Fruit fly (Drosophila melanogaster) whole organism, prepupa: ENCODE results near the gene CG4161.

Experiments used
- Blimp-1 ChIP-seq: fragments of 200-800 bp; sonication (Bioruptor generic); optimal IDR thresholded peaks from 3 replicates; lab custom pipeline; 2017; ENCODE audit warnings: missing biosample characterization, missing genetic modification characterization, mild to moderate bottlenecking, moderate library complexity, missing genetic modification reagents
- CG1621 ChIP-seq: fragments of 200-800 bp; sonication (Bioruptor generic); optimal IDR thresholded peaks from 3 replicates; lab custom pipeline; 2018; ENCODE audit warnings: missing biosample characterization, mild to moderate bottlenecking, missing genetic modification characterization
- CG16779 ChIP-seq: fragments of 200-800 bp; sonication (Bioruptor generic); optimal IDR thresholded peaks from 3 replicates; lab custom pipeline; 2017; ENCODE audit warnings: missing biosample characterization, mild to moderate bottlenecking, missing genetic modification characterization
- CG3032 ChIP-seq: fragments of 200-800 bp; optimal IDR thresholded peaks from 2 replicates; lab custom pipeline; 2019; ENCODE audit warnings: missing biosample characterization, mild to moderate bottlenecking, missing genetic modification characterization, moderate library complexity
- CG31627 ChIP-seq: fragments of 200-800 bp; sonication (Bioruptor generic); optimal IDR thresholded peaks from 3 replicates; lab custom pipeline; 2016; ENCODE audit warnings: missing biosample characterization, missing genetic modification characterization
- CG32006 ChIP-seq: fragments of 200-800 bp; sonication (Bioruptor generic); optimal IDR thresholded peaks from 3 replicates; lab custom pipeline; 2017; ENCODE audit warnings: missing biosample characterization, mild to moderate bottlenecking, missing genetic modification characterization
- CG34406 ChIP-seq: fragments of 200-800 bp; sonication (Bioruptor generic); optimal IDR thresholded peaks from 3 replicates; lab custom pipeline; 2016; ENCODE audit warnings: missing biosample characterization, missing genetic modification characterization
- CG6792 ChIP-seq: fragments of 200-800 bp; sonication (Bioruptor generic); optimal IDR thresholded peaks from 3 replicates; lab custom pipeline; 2016; ENCODE audit warnings: missing biosample characterization, missing genetic modification characterization
- CG6808 ChIP-seq: fragments of 200-800 bp; sonication (Bioruptor generic); optimal IDR thresholded peaks from 3 replicates; lab custom pipeline; 2017; ENCODE audit warnings: missing biosample characterization, missing genetic modification characterization, mild to moderate bottlenecking, moderate library complexity, missing genetic modification reagents
- CG8119 ChIP-seq: fragments of 200-800 bp; sonication (Bioruptor generic); IDR thresholded peaks from 3 replicates; pipeline ENCODE4 v1.3.6; 2022; ENCODE audit warnings: missing biosample characterization, missing genetic modification characterization
- CG8632 ChIP-seq: fragments of 200-800 bp; sonication (Bioruptor generic); optimal IDR thresholded peaks from 3 replicates; lab custom pipeline; 2016; ENCODE audit warnings: missing biosample characterization, missing genetic modification characterization
- Eip75B ChIP-seq: fragments of 200-800 bp; sonication (Bioruptor generic); optimal IDR thresholded peaks from 3 replicates; lab custom pipeline; 2016; ENCODE audit warnings: missing biosample characterization, missing genetic modification characterization
- Eip78C ChIP-seq: fragments of 200-800 bp; sonication (Bioruptor generic); peaks from one replicate; lab custom pipeline; 2016; ENCODE audit warnings: missing biosample characterization, missing genetic modification characterization
- Eip93F ChIP-seq: fragments of 200-800 bp; sonication (Bioruptor generic); optimal IDR thresholded peaks from 2 replicates; lab custom pipeline; 2016; ENCODE audit warnings: missing biosample characterization, mild to moderate bottlenecking, missing genetic modification characterization
- Ets96B ChIP-seq: fragments of 200-800 bp; optimal IDR thresholded peaks from 2 replicates; lab custom pipeline; 2019; ENCODE audit warnings: missing biosample characterization, mild to moderate bottlenecking, missing genetic modification characterization, moderate library complexity
- Gug ChIP-seq: fragments of 200-800 bp; sonication (Bioruptor generic); IDR thresholded peaks from 2 replicates; pipeline ENCODE4 v1.3.6; 2022; ENCODE audit warnings: missing biosample characterization, missing genetic modification characterization
- Hr38 ChIP-seq: sonication (Bioruptor generic); optimal IDR thresholded peaks from 2 replicates; lab custom pipeline; 2016; ENCODE audit warnings: missing biosample characterization, missing genetic modification characterization
- Met ChIP-seq: fragments of 200-800 bp; sonication (Bioruptor generic); optimal IDR thresholded peaks from 3 replicates; lab custom pipeline; 2016; ENCODE audit warnings: missing biosample characterization, missing genetic modification characterization
- Smox ChIP-seq: fragments of 200-800 bp; sonication (Bioruptor generic); optimal IDR thresholded peaks from 3 replicates; lab custom pipeline; 2016; ENCODE audit warnings: missing biosample characterization, missing genetic modification characterization
- achi ChIP-seq: fragments of 200-800 bp; sonication (Bioruptor generic); optimal IDR thresholded peaks from 3 replicates; lab custom pipeline; 2016; ENCODE audit warnings: missing biosample characterization, missing genetic modification characterization
- acj6 ChIP-seq: fragments of 200-800 bp; sonication (Bioruptor generic); optimal IDR thresholded peaks from 3 replicates; lab custom pipeline; 2016; ENCODE audit warnings: missing biosample characterization, missing genetic modification characterization
- dsx ChIP-seq: fragments of 200-800 bp; optimal IDR thresholded peaks from 3 replicates; lab custom pipeline; 2019; ENCODE audit warnings: missing biosample characterization, mild to moderate bottlenecking, missing genetic modification characterization, moderate library complexity; ENCODE audit not compliant: poor library complexity, severe bottlenecking
- eg ChIP-seq: fragments of 200-800 bp; sonication (Bioruptor generic); IDR thresholded peaks from 3 replicates; pipeline ENCODE4 v1.3.6; 2022; ENCODE audit warnings: missing biosample characterization, missing genetic modification characterization
- esn ChIP-seq: fragments of 200-800 bp; sonication (Bioruptor generic); optimal IDR thresholded peaks from 2 replicates; lab custom pipeline; 2016; ENCODE audit warnings: missing biosample characterization, mild to moderate bottlenecking, missing genetic modification characterization, moderate library complexity
- fd59A ChIP-seq: fragments of 200-800 bp; sonication (Bioruptor generic); optimal IDR thresholded peaks from 2 replicates; lab custom pipeline; 2017; ENCODE audit warnings: missing biosample characterization, mild to moderate bottlenecking, missing genetic modification characterization, missing genetic modification reagents
- fkh ChIP-seq: fragments of 200-800 bp; sonication (Bioruptor generic); optimal IDR thresholded peaks from 3 replicates; lab custom pipeline; 2017; ENCODE audit warnings: missing biosample characterization, mild to moderate bottlenecking, missing genetic modification characterization, moderate library complexity
- pdm3 ChIP-seq: fragments of 200-800 bp; sonication (Bioruptor generic); optimal IDR thresholded peaks from 3 replicates; lab custom pipeline; 2016; ENCODE audit warnings: missing biosample characterization, missing genetic modification characterization
- spab ChIP-seq: fragments of 200-800 bp; sonication (Bioruptor generic); optimal IDR thresholded peaks from 2 replicates; lab custom pipeline; 2017; ENCODE audit warnings: missing biosample characterization, mild to moderate bottlenecking, missing genetic modification characterization, missing genetic modification reagents
- ss ChIP-seq, 2 experiments: fragments of 200-800 bp; sonication (Bioruptor generic); optimal IDR thresholded peaks; 2 replicates in 1 of 2; 3 replicates in 1 of 2; lab custom pipeline; 2017 to 2018; ENCODE audit warnings: mild to moderate bottlenecking in 2 of 2, missing biosample characterization in 2 of 2, missing genetic modification characterization in 2 of 2, moderate library complexity in 1 of 2
- svp ChIP-seq: fragments of 200-800 bp; sonication (Bioruptor generic); peaks from one replicate; lab custom pipeline; 2016; ENCODE audit warnings: missing biosample characterization, missing genetic modification characterization

CG4161 gene

DNA sequence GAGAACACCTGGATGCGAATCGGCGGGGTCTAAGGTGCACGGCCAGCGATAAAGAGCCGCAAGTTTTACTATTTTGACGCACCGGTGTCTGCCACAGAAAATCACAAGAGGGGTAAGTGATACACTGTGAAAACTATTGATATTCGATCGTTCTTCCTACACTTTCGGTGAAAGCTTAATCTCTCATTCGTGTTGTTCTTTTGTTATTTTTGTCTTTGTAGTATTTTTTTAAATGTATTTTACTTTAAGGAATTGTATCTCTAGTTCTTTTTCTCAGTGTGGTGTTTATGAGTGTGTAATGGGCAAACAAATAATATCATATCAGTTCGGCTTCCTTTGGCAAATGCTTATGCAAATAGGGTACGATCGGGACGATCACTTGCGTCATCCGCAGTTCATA, 849 bp upstream of the CG4161 start:
- TF ChIP-seq CG1621 (no peak), svp (GFP tag; lab: Kevin White, UChicago) (peak; percentile 59), Met (GFP tag; lab: Kevin White, UChicago) (peak; percentile 17), CG3032 (no peak), CG31627 (GFP tag; lab: Kevin White, UChicago) (peak; percentile 25), CG8119 (GFP tag; lab: Robert Waterston, UW) (no peak), spab (no peak), Eip93F (GFP tag; lab: Kevin White, UChicago) (no peak), Blimp-1 (GFP tag; lab: Kevin White, UChicago) (no peak), CG6808 (GFP tag; lab: Kevin White, UChicago) (no peak), esn (GFP tag; lab: Kevin White, UChicago) (peak; percentile 26), fkh (GFP tag; lab: Kevin White, UChicago) (peak; percentile 1), eg (GFP tag; lab: Robert Waterston, UW) (no peak), CG34406 (GFP tag; lab: Kevin White, UChicago) (no peak)
- TF ChIP-seq, all 60 proteins: peak for 5

DNA sequence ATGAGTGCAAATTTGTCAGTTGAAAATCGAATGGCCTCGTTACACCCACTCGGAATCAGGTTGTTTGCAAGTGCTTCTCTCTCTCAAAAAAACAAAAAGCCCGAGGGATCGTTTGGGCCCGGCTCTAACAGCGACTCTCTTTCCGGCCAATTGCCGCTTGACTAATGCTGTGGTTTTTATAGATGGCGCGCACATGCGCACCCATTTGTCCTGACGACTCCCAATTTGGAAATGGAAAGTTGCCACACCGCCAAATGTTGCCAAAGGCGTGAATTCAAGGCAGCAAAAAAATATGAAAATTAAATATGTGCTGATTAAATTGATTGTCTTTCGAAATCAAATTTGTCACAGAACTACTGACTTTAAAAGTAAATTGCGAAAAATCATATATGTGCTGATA, 1.8 kb downstream of the CG4161 start:
- TF ChIP-seq Hr38 (GFP tag; lab: Kevin White, UChicago) (no peak), Gug (GFP tag; lab: Robert Waterston, UW) (no peak), CG6808 (GFP tag; lab: Kevin White, UChicago) (no peak), dsx (GFP tag; lab: Kevin White, UChicago) (no peak)

DNA sequence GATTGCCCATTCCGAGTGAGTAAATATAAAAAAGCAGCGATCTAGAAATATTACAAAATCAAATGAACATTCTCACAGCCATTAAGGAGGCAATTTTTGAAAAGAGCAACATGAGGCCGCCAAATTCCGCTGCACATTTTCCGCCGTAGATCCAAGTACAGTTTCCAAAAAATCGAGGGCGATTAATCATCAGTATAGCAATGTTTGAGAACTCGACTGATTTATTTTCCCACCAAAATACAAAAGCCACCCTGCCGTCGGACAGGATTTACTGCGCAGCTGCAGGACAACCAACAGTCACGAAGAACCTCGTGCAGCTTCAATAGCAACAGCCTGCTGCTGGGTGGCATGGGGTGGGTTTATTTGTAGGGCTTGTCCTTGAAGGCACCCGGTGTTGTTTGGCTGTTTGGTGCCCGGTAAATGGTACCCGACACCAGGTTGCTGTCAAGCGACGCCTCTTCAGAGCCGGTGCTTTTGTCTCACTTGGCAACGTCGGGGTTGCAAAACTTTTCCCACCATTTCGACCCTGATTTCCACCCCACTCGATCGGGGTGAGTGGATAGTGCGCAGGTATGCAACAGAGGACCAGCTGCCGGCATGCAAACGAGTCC, 2.7 kb downstream of the CG4161 start:
- no peak for TF ChIP-seq acj6 (GFP tag; lab: Kevin White, UChicago)
- no peak for TF ChIP-seq CG16779 (tag; lab: Kevin White, UChicago)
- peak; percentile 40 for TF ChIP-seq svp (GFP tag; lab: Kevin White, UChicago)
- TF ChIP-seq CG3032 = no peak
- no peak for TF ChIP-seq CG6792 (GFP tag; lab: Kevin White, UChicago)
- TF ChIP-seq Ets96B = no peak

DNA sequence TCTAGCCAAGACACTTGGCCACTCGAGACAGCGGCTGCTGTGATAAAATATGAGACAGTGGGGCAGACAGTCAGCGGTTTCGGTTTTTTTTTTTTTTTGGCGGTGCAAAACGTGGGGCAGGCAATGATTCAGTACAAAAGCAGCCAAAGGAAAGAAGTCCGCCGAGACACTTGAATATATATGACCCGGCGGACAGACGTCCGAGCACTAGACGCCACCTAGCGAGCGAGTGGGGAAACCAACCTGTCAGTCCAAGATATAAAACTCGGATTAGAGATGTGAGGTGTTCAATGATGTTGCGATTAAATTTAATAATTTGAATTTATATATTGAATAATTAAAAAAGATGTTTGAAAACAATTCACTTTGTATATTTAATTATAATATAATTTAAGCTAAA, 5.8 kb downstream of the CG4161 start:
- TF ChIP-seq Blimp-1 (GFP tag; lab: Kevin White, UChicago) (no peak), pdm3 (GFP tag; lab: Kevin White, UChicago) (no peak), CG8632 (GFP tag; lab: Kevin White, UChicago) (no peak), Eip75B (GFP tag; lab: Kevin White, UChicago) (no peak), fd59A (GFP tag; lab: Kevin White, UChicago) (no peak), achi (GFP tag; lab: Kevin White, UChicago) (peak; percentile 11), CG32006 (GFP tag; lab: Kevin White, UChicago) (peak; percentile 40), Smox (GFP tag; lab: Kevin White, UChicago) (no peak)

DNA sequence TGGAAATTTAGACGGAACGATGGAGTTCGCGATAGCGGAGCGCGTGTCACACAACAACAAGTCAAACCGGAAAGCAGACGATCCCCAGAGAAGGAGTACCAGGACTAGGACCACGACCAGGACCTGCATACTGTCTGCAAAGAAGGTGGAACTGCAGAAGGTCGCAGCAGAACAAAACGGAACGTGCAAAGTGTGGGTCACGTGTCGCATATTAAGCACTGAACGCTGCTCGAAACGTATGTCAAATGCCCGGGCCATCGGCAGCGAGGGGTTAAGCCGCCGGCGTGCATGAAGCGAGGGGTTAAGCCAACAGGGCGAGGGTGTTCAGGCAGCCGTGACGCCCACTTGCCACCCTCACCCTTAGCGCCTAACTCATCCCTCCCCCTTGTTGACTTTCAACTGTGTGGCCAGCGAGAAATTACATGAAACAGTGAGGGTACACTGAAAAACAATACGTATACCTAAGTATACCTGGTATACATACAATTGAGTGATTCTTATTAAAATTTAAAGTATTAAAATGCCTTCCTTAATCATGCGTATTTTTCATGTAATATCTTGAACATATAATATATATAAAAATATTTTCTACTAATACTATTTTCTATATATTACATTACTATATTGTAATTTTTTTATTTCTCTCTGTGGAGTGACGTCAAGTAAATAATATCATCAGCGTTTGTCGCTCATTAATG, 8.9 kb downstream of the CG4161 start:
- TF ChIP-seq CG8119 (GFP tag; lab: Robert Waterston, UW) (no peak), achi (GFP tag; lab: Kevin White, UChicago) (peak; percentile 1), Eip75B (GFP tag; lab: Kevin White, UChicago) (no peak), Eip78C (GFP tag; lab: Kevin White, UChicago) (peak; percentile 49), ss (GFP tag; optimal IDR thresholded peaks at IDR 0.05; lab: Kevin White, UChicago) (peak in 1 of 2 experiments; percentile 13), svp (GFP tag; lab: Kevin White, UChicago) (peak; percentile 55), fkh (GFP tag; lab: Kevin White, UChicago) (no peak), esn (GFP tag; lab: Kevin White, UChicago) (peak; percentile 8), CG3032 (peak; percentile 0)
- TF ChIP-seq, all 60 proteins: peak for 6
